Worm (Caenorhabditis elegans): ENCODE results near the gene perm-5.

ce11 chrIV:5652811-5653483 is 50.3 kb downstream of the perm-5 start:
- TF ChIP-seq klf-2 (GFP tag; conservative IDR thresholded peaks at IDR 0.05) (no peak), med-1 (GFP tag; optimal IDR thresholded peaks at IDR 0.05; ENCODE audit: insufficient read depth) (no peak), T22C8.4 (GFP tag; IDR thresholded peaks at IDR 0.05) (no peak), tab-1 (GFP tag; IDR thresholded peaks at IDR 0.05) (no peak), flt-1 (GFP tag; IDR thresholded peaks at IDR 0.05) (no peak), ref-1 (GFP tag; conservative IDR thresholded peaks at IDR 0.05) (no peak)

All from whole organism, midembryonic.